Worm (Caenorhabditis elegans) whole organism, L4/young adult: ENCODE measurements around the gene Y39B6A.10.

Experiments used
- W03F9.2 ChIP-seq: fragments of 150-350 bp; optimal IDR thresholded peaks from 2 replicates; lab custom pipeline; 2014; ENCODE audit warnings: missing biosample characterization, missing genetic modification characterization
- dao-5 ChIP-seq: sonication (generic microtip); optimal IDR thresholded peaks from 2 replicates; lab custom pipeline; 2016; ENCODE audit warnings: missing genotype, missing genetic modification characterization, moderate library complexity, missing compliant biosample characterization
- him-1 ChIP-seq: sonication (generic microtip); optimal IDR thresholded peaks from 2 replicates; lab custom pipeline; 2016; ENCODE audit warnings: missing genotype, missing genetic modification reagents, missing genetic modification characterization, missing compliant biosample characterization

Y39B6A.10 gene

DNA sequence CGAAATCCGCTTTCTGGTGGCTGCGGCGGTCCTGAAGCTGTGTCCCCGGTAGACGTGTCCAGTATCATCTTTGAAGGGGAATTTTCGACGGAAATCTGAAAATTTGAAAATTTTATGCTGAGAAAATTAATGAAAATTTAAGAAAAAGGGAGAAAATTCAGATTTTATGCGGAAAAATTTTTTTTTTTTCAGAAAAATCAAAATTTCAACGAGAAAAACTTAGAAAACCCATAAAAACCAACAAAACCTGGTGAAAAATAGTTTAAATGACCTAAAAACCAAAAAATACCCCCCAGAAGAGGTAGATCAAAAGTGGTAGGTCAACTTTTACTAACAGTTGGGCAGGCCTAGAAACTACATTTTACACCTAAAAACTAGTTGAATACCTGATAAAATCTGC is at the start of gene Y39B6A.10:
Gene Y39B6A.10, minus strand, starts transcription at position 101 of the 400 bp plus-strand sequence.
- no peak for TF ChIP-seq dao-5
- no peak for TF ChIP-seq him-1 (tag; lab: Kevin White, UChicago)
- TF ChIP-seq W03F9.2 (tag; lab: Kevin White, UChicago): no peak

DNA sequence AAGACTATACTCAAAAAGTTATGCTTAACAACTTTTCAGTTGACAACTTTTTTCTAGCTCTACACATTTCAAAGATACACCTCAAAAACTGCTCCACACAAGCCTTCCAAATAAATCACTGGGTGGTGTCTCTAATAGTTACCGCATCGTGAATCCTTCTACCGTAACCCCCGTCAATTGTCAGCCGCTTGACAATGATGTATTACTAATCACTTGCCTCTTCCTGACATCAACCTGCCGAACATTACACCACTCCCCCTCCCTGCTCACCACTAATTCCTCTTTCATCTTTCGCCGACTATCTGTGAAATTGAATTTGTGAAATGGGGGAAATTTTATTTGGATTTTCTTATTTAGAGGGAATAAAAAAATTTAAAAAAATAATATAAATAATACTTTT is 48.3 kb upstream of the Y39B6A.10 start:
- no peak for TF ChIP-seq W03F9.2 (tag; lab: Kevin White, UChicago)

DNA sequence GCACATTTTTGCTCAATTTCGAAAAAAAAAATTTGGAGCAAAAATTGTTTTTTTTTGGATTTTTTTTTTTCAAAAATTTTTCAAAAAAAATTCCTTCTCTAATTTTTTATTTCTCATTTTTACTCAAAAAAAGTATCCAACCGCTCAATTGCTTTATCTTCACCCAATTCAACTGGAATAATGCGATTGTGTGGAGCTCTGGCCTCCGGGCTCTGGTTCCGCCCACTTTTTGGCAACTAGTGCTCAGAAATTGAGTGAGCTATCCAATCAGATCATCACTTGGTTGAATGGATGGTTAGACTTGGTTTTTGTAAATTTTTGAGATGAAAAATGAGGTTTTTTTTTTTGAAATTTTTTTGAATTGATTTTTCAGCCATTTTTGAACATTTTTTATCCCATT is 45.5 kb upstream of the Y39B6A.10 start:
- TF ChIP-seq W03F9.2 (tag; lab: Kevin White, UChicago) (no peak), him-1 (tag; lab: Kevin White, UChicago) (no peak), dao-5 (no peak)

DNA sequence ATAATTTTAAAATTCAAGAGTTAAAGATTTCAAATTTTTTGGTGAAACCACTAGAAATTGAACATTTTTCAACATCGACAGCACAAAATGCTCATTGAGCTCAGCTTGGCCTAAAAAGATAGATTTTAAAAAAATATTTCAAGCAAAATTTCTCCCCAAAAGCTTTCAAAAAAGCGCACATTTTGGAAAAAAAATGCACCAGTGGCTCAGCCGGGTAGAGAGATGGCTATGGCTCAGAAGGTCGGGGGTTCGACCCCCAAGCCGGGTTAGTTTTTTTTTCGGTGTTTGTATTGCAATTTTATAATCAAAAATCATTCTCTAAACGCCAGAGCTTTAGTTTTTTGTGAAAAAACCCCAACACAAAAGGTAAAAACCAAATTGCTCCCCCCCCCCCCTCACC is 44.4 kb upstream of the Y39B6A.10 start:
- no peak for TF ChIP-seq dao-5
- no peak for TF ChIP-seq W03F9.2 (tag; lab: Kevin White, UChicago)
- TF ChIP-seq him-1 (tag; lab: Kevin White, UChicago): no peak

DNA sequence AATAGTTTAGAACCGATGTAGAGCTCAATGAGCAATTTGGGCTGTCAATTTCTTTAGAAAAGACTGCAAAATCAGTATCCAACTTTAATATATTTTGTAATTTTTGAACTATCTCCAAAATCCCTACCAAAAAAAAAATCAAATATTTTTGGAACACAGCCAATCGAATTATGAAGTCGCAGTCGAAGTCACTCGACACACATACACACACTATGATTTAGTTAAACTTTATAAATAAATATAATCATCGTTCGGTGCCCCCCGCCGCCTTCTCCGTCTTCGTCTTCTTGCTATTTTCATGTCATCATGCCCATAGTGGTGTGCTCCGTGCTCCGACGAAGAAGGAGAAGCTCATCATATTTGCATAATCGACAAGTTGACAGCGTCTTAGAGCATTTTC is 43.7 kb upstream of the Y39B6A.10 start:
- no peak for TF ChIP-seq him-1 (tag; lab: Kevin White, UChicago)
- TF ChIP-seq W03F9.2 (tag; lab: Kevin White, UChicago): no peak
- no peak for TF ChIP-seq dao-5

DNA sequence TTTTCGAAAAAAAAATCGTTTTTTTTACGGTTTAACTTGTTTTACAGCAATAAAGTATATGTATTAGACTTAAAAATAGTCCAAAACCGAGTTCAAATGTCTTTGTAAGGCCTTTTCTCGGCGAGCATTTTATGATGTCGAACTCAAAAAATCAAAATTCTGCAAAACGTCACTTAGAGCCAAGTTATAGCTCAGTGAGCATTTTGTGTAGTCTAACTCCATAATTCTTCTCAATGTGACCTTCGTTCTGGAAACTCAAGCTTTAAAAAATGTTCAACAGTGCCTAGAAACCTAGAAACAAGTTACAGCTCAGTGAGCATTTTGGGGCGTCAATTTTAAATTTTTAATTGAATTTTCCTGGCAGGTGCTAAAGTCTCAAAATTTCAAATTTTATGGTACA is 42.3 kb upstream of the Y39B6A.10 start:
- no peak for TF ChIP-seq him-1 (tag; lab: Kevin White, UChicago)
- TF ChIP-seq W03F9.2 (tag; lab: Kevin White, UChicago): no peak
- TF ChIP-seq dao-5: no peak

DNA sequence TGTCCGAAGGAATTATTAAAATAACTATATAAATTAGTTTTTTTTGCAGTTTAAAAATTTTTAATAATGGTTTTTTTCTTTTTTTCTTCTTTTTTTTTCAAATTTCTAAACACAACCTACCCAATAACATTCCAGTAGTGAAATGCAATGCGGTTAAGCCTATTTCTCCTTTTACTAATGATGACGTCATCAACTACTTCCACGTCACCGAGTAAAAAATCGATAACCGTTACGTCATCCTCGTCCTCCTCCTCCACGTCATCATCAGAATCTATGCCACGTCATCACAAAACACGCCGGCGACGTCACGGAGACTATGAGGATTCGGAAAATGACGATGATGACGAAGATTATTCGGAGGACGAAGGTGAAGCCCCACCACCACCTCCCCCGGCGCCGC is 41.2 kb upstream of the Y39B6A.10 start, which contains the start of gene hot-2:
Gene hot-2, plus strand, starts transcription at position 134 of the 400 bp plus-strand sequence.
- TF ChIP-seq him-1 (tag; lab: Kevin White, UChicago) (no peak), dao-5 (no peak), W03F9.2 (tag; lab: Kevin White, UChicago) (no peak)

DNA sequence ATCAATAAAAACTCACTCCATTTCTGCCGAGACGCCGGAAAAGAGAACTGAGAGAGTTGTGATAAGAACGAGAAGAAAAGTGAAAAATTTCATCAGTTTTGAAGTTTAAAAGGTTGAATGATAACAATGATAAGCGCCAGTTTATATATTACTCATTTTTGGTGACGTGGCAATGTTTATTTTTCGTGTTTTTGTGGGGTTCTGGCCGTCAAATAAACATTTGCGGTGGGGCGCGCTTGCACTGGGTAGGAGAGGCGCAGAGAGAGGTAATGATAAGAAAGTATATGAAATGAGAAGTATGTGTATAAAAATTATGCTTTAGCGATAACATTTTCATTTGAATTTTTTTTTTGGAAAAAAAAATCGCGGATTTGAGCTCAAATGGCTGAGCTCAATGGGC is 25.3 kb upstream of the Y39B6A.10 start, which contains the start of gene Y39B6A.5:
Gene Y39B6A.5, minus strand, starts transcription at position 214 of the 400 bp plus-strand sequence.
- TF ChIP-seq W03F9.2 (tag; lab: Kevin White, UChicago): peak; percentile 47
- TF ChIP-seq him-1 (tag; lab: Kevin White, UChicago): no peak
- TF ChIP-seq dao-5: no peak

DNA sequence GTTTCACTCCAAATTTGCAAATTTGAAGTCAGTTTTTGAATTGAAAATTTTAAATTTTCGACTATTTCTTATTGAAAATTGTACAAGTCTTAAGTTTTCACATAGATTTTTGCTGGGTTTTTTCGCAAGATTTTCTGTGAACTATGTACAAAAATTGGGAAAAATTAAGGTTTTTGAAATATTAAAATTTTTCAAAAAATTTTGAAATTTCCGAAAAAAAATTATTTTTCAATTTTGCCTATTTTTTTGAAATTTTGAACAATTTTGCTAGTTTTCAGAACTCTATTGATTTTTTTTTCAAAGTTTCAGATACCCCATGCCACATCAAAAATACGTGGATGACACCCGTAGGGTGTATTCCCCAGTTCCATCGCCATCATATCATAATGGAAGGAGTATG is 20.4 kb upstream of the Y39B6A.10 start, which contains the start of gene tsp-13:
Gene tsp-13, plus strand, starts transcription at position 301 of the 400 bp plus-strand sequence.
- TF ChIP-seq him-1 (tag; lab: Kevin White, UChicago) (no peak), W03F9.2 (tag; lab: Kevin White, UChicago) (no peak), dao-5 (no peak)

DNA sequence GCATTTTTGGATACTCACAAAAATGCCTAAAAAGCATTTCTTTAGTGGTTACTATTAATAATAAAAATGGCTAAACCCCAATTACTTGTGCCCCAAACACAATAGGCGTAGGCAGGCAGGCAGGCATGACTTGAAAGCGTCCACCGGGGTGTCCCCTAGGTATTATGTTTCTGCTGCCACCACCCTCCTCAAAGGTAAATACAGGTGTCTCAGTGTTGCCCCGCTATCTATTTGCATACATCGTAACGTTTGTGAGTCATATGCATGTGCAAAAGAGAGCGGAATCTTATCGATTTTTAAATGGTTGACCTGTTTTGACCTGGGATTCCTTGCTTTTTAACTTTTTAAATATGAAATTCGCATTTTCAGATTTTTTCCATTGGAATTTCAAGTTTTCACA is 19.8 kb upstream of the Y39B6A.10 start:
- TF ChIP-seq him-1 (tag; lab: Kevin White, UChicago) (no peak), dao-5 (no peak), W03F9.2 (tag; lab: Kevin White, UChicago) (no peak)

DNA sequence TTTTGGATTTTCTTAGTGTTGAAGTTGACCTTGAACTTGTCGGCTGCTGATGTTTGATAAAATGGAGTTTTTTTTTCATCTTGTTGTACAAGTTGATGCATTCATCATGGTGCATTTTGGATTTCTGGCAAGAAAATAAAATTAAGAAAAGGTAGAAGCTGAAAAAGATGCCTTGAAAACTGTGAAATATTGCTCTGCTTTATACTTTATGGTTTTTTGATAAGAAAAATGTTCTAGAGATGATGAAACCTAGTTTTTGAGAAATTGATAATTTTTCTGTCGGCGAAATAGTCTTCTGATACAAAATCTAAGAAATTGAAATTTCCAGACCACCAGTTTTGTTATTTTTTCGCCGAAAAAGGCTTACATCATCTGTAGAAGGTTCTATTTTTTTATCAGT is 18.9 kb upstream of the Y39B6A.10 start, which contains the start of gene Y39B6A.69:
Gene Y39B6A.69, minus strand, starts transcription at position 101 of the 400 bp plus-strand sequence.
- TF ChIP-seq dao-5 (no peak), him-1 (tag; lab: Kevin White, UChicago) (no peak), W03F9.2 (tag; lab: Kevin White, UChicago) (no peak)

DNA sequence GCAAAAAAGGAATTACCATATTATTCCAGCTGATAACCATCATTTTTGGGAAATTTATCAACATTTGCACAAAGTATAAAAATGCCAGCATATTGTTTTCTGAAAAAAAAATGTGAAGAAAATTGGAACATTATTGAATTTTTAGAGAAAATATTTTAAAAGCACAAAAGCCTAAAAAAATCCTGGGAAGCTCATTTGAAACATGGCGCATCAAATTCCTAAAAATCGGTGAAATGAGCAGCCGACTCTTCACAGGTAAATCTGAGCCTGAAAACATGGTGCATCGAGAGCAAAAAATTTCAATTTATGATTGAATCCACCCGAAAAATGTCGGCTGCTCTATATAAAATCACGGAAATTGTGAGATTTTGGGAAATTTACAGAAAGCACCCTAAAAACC is 15.7 kb upstream of the Y39B6A.10 start, which contains the start of gene Y39B6A.7:
Gene Y39B6A.7, minus strand, starts transcription at position 101 of the 400 bp plus-strand sequence.
- TF ChIP-seq him-1 (tag; lab: Kevin White, UChicago) (no peak), dao-5 (no peak), W03F9.2 (tag; lab: Kevin White, UChicago) (no peak)

DNA sequence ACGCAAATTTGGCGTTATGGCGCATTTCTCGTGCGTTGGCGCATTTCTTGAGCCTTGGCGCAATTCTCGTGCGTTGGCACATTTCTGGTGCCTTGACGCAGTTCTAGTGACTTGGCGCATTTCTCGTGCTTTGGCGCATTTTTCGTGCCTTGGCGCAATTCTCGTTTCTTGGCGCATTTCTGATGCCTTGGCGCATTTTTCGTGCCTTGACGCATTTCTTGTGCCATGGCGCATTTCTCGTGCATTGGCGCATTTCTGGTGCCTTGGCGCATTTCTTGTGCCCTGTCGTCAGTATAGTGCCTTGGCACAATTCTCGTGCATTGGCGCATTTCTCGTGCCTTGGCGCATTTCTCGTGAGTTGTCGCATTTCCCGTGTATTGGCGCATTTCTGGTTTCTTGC is 14.9 kb upstream of the Y39B6A.10 start:
- TF ChIP-seq W03F9.2 (tag; lab: Kevin White, UChicago): no peak
- no peak for TF ChIP-seq him-1 (tag; lab: Kevin White, UChicago)
- TF ChIP-seq dao-5: no peak

DNA sequence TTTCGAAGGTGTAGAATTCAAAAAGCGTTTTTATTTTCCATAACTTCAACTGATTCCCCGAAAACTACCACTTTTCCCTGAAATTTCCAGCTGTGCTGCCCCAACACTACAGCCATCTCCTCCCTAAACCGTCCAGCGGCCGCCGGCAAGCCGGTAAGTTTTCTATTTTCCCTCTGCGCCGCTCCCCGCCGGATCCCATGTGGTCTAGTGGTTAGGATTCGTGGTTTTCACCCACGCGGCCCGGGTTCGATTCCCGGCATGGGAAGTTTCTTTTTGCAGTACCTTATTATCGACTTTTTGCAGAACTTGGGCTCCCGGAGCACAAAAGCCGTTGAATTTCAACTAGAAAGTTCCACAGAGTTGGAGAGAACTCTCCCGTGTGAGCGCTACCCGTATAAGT is 9.2 kb upstream of the Y39B6A.10 start:
- TF ChIP-seq W03F9.2 (tag; lab: Kevin White, UChicago) (no peak), dao-5 (no peak), him-1 (tag; lab: Kevin White, UChicago) (no peak)

DNA sequence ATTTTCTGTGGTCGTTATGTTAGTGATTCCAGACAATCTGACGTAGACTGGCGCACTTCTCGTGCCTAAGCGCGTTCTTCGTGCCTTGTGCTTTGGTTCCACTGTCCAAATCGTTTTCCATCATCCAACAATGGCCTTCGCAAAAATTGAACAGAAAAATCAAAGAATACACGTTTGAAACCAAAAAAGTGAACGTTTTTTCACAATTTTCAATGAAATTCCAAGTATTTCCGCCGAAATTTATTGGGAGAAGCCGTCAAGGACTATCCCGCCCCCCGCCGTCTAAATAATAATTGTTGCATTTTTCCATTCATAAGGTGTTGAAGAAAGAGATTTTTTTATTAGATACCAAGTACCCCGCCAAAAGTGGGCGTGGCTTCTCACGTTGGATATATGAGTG is 7.1 kb upstream of the Y39B6A.10 start, which contains the start of gene cpg-23:
Gene cpg-23, plus strand, starts transcription at position 301 of the 400 bp plus-strand sequence.
- TF ChIP-seq dao-5 (no peak), him-1 (tag; lab: Kevin White, UChicago) (no peak), W03F9.2 (tag; lab: Kevin White, UChicago) (no peak)
